Worm (Caenorhabditis elegans): ENCODE data around the gene ctsa-3.2.

- no peak for TF ChIP-seq zag-1 (tag; optimal IDR thresholded peaks at IDR 0.05)
- TF ChIP-seq ceh-62 (tag; optimal IDR thresholded peaks at IDR 0.05) = no peak
- TF ChIP-seq daf-16 (GFP tag; optimal IDR thresholded peaks at IDR 0.05) = no peak
- no peak for TF ChIP-seq daf-16 (tag; optimal IDR thresholded peaks at IDR 0.05)
Measured at ce11 chrII:9841985-9842505, 32.9 kb upstream of the ctsa-3.2 start, which contains the start of gene rnh-1.2.
